Fruit fly (Drosophila melanogaster): Measurements from ENCODE around the gene CG4053.

The CG4053 gene

dm6 chr3R:17132098-17132712 is at the start of gene CG4053, which contains the start of gene CG31266:
TSS of gene CG4053 (minus strand) at chr3R:17132198.
TSS of gene CG31266 (plus strand) at chr3R:17132662.
- TF ChIP-seq pan (optimal IDR thresholded peaks at IDR 0.05) (no peak), psq (optimal IDR thresholded peaks at IDR 0.05) (no peak), EcR (GFP tag; optimal IDR thresholded peaks at IDR 0.05) (no peak), Dll (optimal IDR thresholded peaks at IDR 0.05) (no peak), usp (GFP tag; optimal IDR thresholded peaks at IDR 0.05) (no peak), CG8478 (optimal IDR thresholded peaks at IDR 0.05) (no peak)

- TF ChIP-seq EcR (GFP tag; optimal IDR thresholded peaks at IDR 0.05) (no peak), Dll (optimal IDR thresholded peaks at IDR 0.05) (no peak), CG8478 (optimal IDR thresholded peaks at IDR 0.05) (no peak), psq (optimal IDR thresholded peaks at IDR 0.05) (no peak), pan (optimal IDR thresholded peaks at IDR 0.05) (no peak), usp (GFP tag; optimal IDR thresholded peaks at IDR 0.05) (no peak)
Observed at dm6 chr3R:17178140-17178539, 46.1 kb upstream of the CG4053 start.

- no peak for TF ChIP-seq Dll (optimal IDR thresholded peaks at IDR 0.05)
- no peak for TF ChIP-seq CG8478 (optimal IDR thresholded peaks at IDR 0.05)
- no peak for TF ChIP-seq pan (optimal IDR thresholded peaks at IDR 0.05)
- no peak for TF ChIP-seq EcR (GFP tag; optimal IDR thresholded peaks at IDR 0.05)
- no peak for TF ChIP-seq usp (GFP tag; optimal IDR thresholded peaks at IDR 0.05)
- TF ChIP-seq psq (optimal IDR thresholded peaks at IDR 0.05): no peak
Observed at dm6 chr3R:17151376-17152026, 19.5 kb upstream of the CG4053 start, which contains the start of gene CG5292. TSS of gene CG5292 (plus strand) at chr3R:17151861.

- TF ChIP-seq EcR (GFP tag; optimal IDR thresholded peaks at IDR 0.05): no peak
- TF ChIP-seq CG8478 (optimal IDR thresholded peaks at IDR 0.05): no peak
- TF ChIP-seq psq (optimal IDR thresholded peaks at IDR 0.05): no peak
- TF ChIP-seq usp (GFP tag; optimal IDR thresholded peaks at IDR 0.05): no peak
- no peak for TF ChIP-seq Dll (optimal IDR thresholded peaks at IDR 0.05)
- no peak for TF ChIP-seq pan (optimal IDR thresholded peaks at IDR 0.05)
Observed at dm6 chr3R:17150287-17150686, 18.3 kb upstream of the CG4053 start, which contains the start of gene Smug. TSS of gene Smug (plus strand) at chr3R:17150587.

- TF ChIP-seq psq (optimal IDR thresholded peaks at IDR 0.05) (no peak), EcR (GFP tag; optimal IDR thresholded peaks at IDR 0.05) (no peak), pan (optimal IDR thresholded peaks at IDR 0.05) (no peak), usp (GFP tag; optimal IDR thresholded peaks at IDR 0.05) (no peak), CG8478 (optimal IDR thresholded peaks at IDR 0.05) (no peak)
Observed at dm6 chr3R:17149080-17149746, 17.2 kb upstream of the CG4053 start, which contains the start of the genes m-cup and Det. TSS of gene m-cup (minus strand) at chr3R:17149412. TSS of gene Det (plus strand) at chr3R:17149667.

- TF ChIP-seq CG8478 (optimal IDR thresholded peaks at IDR 0.05): no peak
- TF ChIP-seq psq (optimal IDR thresholded peaks at IDR 0.05): no peak
- no peak for TF ChIP-seq pan (optimal IDR thresholded peaks at IDR 0.05)
- no peak for TF ChIP-seq Dll (optimal IDR thresholded peaks at IDR 0.05)
- TF ChIP-seq EcR (GFP tag; optimal IDR thresholded peaks at IDR 0.05): no peak
- no peak for TF ChIP-seq usp (GFP tag; optimal IDR thresholded peaks at IDR 0.05)
Observed at dm6 chr3R:17147647-17148244, 15.7 kb upstream of the CG4053 start.

dm6 chr3R:17142304-17142703 is 10.3 kb upstream of the CG4053 start, which contains the start of gene TwdlW:
TSS of gene TwdlW (minus strand) at chr3R:17142404.
- TF ChIP-seq Dll (optimal IDR thresholded peaks at IDR 0.05): no peak
- TF ChIP-seq CG8478 (optimal IDR thresholded peaks at IDR 0.05): no peak
- no peak for TF ChIP-seq pan (optimal IDR thresholded peaks at IDR 0.05)
- no peak for TF ChIP-seq EcR (GFP tag; optimal IDR thresholded peaks at IDR 0.05)
- TF ChIP-seq psq (optimal IDR thresholded peaks at IDR 0.05): no peak
- no peak for TF ChIP-seq usp (GFP tag; optimal IDR thresholded peaks at IDR 0.05)

- TF ChIP-seq psq (optimal IDR thresholded peaks at IDR 0.05) (no peak), Dll (optimal IDR thresholded peaks at IDR 0.05) (no peak), usp (GFP tag; optimal IDR thresholded peaks at IDR 0.05) (no peak), pan (optimal IDR thresholded peaks at IDR 0.05) (no peak), CG8478 (optimal IDR thresholded peaks at IDR 0.05) (no peak), EcR (GFP tag; optimal IDR thresholded peaks at IDR 0.05) (no peak)
Observed at dm6 chr3R:17138699-17139098, 6.7 kb upstream of the CG4053 start, which contains the start of gene CG5265. TSS of gene CG5265 (plus strand) at chr3R:17138999.

- TF ChIP-seq psq (optimal IDR thresholded peaks at IDR 0.05) (no peak), usp (GFP tag; optimal IDR thresholded peaks at IDR 0.05) (no peak), Dll (optimal IDR thresholded peaks at IDR 0.05) (no peak), CG8478 (optimal IDR thresholded peaks at IDR 0.05) (no peak), pan (optimal IDR thresholded peaks at IDR 0.05) (no peak), EcR (GFP tag; optimal IDR thresholded peaks at IDR 0.05) (no peak)
Observed at dm6 chr3R:17137593-17137992, 5.6 kb upstream of the CG4053 start, which contains the start of gene CG5255. TSS of gene CG5255 (plus strand) at chr3R:17137893.

dm6 chr3R:17135747-17136146 is 3.7 kb upstream of the CG4053 start, which contains the start of gene CG5246:
TSS of gene CG5246 (plus strand) at chr3R:17136111.
- TF ChIP-seq psq (optimal IDR thresholded peaks at IDR 0.05) (no peak), pan (optimal IDR thresholded peaks at IDR 0.05) (no peak), Dll (optimal IDR thresholded peaks at IDR 0.05) (no peak), EcR (GFP tag; optimal IDR thresholded peaks at IDR 0.05) (no peak)

dm6 chr3R:17133897-17134296 is 1.9 kb upstream of the CG4053 start, which contains the start of gene CG31267:
TSS of gene CG31267 (plus strand) at chr3R:17134197.
- TF ChIP-seq usp (GFP tag; optimal IDR thresholded peaks at IDR 0.05) (no peak), CG8478 (optimal IDR thresholded peaks at IDR 0.05) (no peak), Dll (optimal IDR thresholded peaks at IDR 0.05) (no peak), pan (optimal IDR thresholded peaks at IDR 0.05) (no peak), psq (optimal IDR thresholded peaks at IDR 0.05) (no peak), EcR (GFP tag; optimal IDR thresholded peaks at IDR 0.05) (no peak)
